Worm (Caenorhabditis elegans) whole organism, L3 larva: ENCODE results near the gene T05A8.7.

Experiments
- R02D3.7 ChIP-seq: fragments of 150-350 bp; optimal IDR thresholded peaks from 2 replicates; lab custom pipeline; 2014; ENCODE audit warnings: missing biosample characterization, missing genetic modification characterization
- ZK546.5 ChIP-seq: sonication (generic microtip); optimal IDR thresholded peaks from 2 replicates; lab custom pipeline; 2017; ENCODE audit warnings: missing biosample characterization, missing genetic modification characterization
- aly-2 ChIP-seq: fragments of 150-350 bp; optimal IDR thresholded peaks from 2 replicates; lab custom pipeline; 2014; ENCODE audit warnings: missing biosample characterization, missing genetic modification characterization
- ceh-16 ChIP-seq: sonication (generic microtip); optimal IDR thresholded peaks from 2 replicates; lab custom pipeline; 2017; ENCODE audit warnings: missing biosample characterization, missing genetic modification characterization
- ceh-82 ChIP-seq: fragments of 150-350 bp; optimal IDR thresholded peaks from 2 replicates; lab custom pipeline; 2014; ENCODE audit warnings: missing biosample characterization, missing genetic modification characterization
- ceh-9 ChIP-seq: sonication (generic microtip); optimal IDR thresholded peaks from 2 replicates; lab custom pipeline; 2018; ENCODE audit warnings: missing biosample characterization, missing genetic modification characterization
- daf-12 ChIP-seq: fragments of 150-350 bp; optimal IDR thresholded peaks from 2 replicates; lab custom pipeline; 2014; ENCODE audit warnings: missing biosample characterization, missing genetic modification reagents, missing genetic modification characterization
- egl-27 ChIP-seq: sonication (generic microtip); optimal IDR thresholded peaks from 4 replicates; lab custom pipeline; 2017; ENCODE audit warnings: missing biosample characterization, missing genetic modification reagents, missing genetic modification characterization
- elt-1 ChIP-seq: fragments of 150-350 bp; optimal IDR thresholded peaks from 2 replicates; lab custom pipeline; 2014; ENCODE audit warnings: missing biosample characterization, missing genetic modification characterization
- elt-2 ChIP-seq: sonication (generic microtip); optimal IDR thresholded peaks from 2 replicates; lab custom pipeline; 2016; ENCODE audit warnings: missing genetic modification reagents, mild to moderate bottlenecking, missing genetic modification characterization, missing compliant biosample characterization
- elt-3 ChIP-seq, 3 experiments: fragments of 150-350 bp in 1 of 3; sonication (generic microtip) in 2 of 3; optimal IDR thresholded peaks; 2 replicates in 2 of 3; 4 replicates in 1 of 3; lab custom pipeline; 2014 to 2017; ENCODE audit warnings: missing biosample characterization in 3 of 3, missing genetic modification characterization in 3 of 3
- eor-1 ChIP-seq, 2 experiments: fragments of 150-350 bp; optimal IDR thresholded peaks; 2 replicates each; lab custom pipeline; 2014 to 2018; ENCODE audit warnings: missing biosample characterization in 2 of 2, missing genetic modification characterization in 2 of 2
- fkh-10 ChIP-seq: sonication (generic microtip); optimal IDR thresholded peaks from 2 replicates; lab custom pipeline; 2017; ENCODE audit warnings: missing biosample characterization, missing genetic modification reagents, missing genetic modification characterization
- fos-1 ChIP-seq: fragments of 150-350 bp; optimal IDR thresholded peaks from 2 replicates; lab custom pipeline; 2014; ENCODE audit warnings: missing biosample characterization, missing genetic modification characterization
- jun-1 ChIP-seq: fragments of 150-350 bp; optimal IDR thresholded peaks from 2 replicates; lab custom pipeline; 2014; ENCODE audit warnings: missing biosample characterization, missing genetic modification reagents, missing genetic modification characterization
- lin-15B ChIP-seq: fragments of 150-350 bp; optimal IDR thresholded peaks from 2 replicates; lab custom pipeline; 2014; ENCODE audit warnings: missing biosample characterization, missing genetic modification characterization
- lin-39 ChIP-seq: fragments of 150-350 bp; optimal IDR thresholded peaks from 2 replicates; lab custom pipeline; 2018; ENCODE audit warnings: missing biosample characterization, missing genetic modification reagents, missing genetic modification characterization
- lsy-12 ChIP-seq: sonication (generic microtip); optimal IDR thresholded peaks from 2 replicates; lab custom pipeline; 2016; ENCODE audit warnings: mild to moderate bottlenecking, missing genetic modification characterization, missing compliant biosample characterization
- mml-1 ChIP-seq: fragments of 150-350 bp; sonication (generic microtip); optimal IDR thresholded peaks from 3 replicates; lab custom pipeline; 2014; ENCODE audit warnings: missing biosample characterization, missing genetic modification characterization
- nfya-1 ChIP-seq: sonication (generic microtip); optimal IDR thresholded peaks from 2 replicates; lab custom pipeline; 2017; ENCODE audit warnings: missing genetic modification characterization, mild to moderate bottlenecking, missing compliant biosample characterization, antibody characterized with exemption, moderate library complexity; ENCODE audit not compliant: insufficient read depth
- nhr-11 ChIP-seq: fragments of 150-350 bp; optimal IDR thresholded peaks from 2 replicates; lab custom pipeline; 2014; ENCODE audit warnings: missing biosample characterization, missing genetic modification characterization
- nhr-12 ChIP-seq: fragments of 150-350 bp; optimal IDR thresholded peaks from 2 replicates; lab custom pipeline; 2014; ENCODE audit warnings: missing biosample characterization, missing genetic modification characterization
- nhr-23 ChIP-seq: fragments of 150-350 bp; optimal IDR thresholded peaks from 2 replicates; lab custom pipeline; 2014; ENCODE audit warnings: missing biosample characterization, missing genetic modification reagents, missing genetic modification characterization
- nhr-237 ChIP-seq: fragments of 150-350 bp; optimal IDR thresholded peaks from 2 replicates; lab custom pipeline; 2014; ENCODE audit warnings: missing biosample characterization, missing genetic modification characterization
- nhr-28 ChIP-seq: fragments of 150-350 bp; optimal IDR thresholded peaks from 2 replicates; lab custom pipeline; 2014; ENCODE audit warnings: missing biosample characterization, missing genetic modification characterization
- nhr-43 ChIP-seq: sonication (generic microtip); optimal IDR thresholded peaks from 2 replicates; lab custom pipeline; 2016; ENCODE audit warnings: mild to moderate bottlenecking, missing genetic modification characterization, missing compliant biosample characterization; ENCODE audit not compliant: poor library complexity, severe bottlenecking
- nhr-67 ChIP-seq: fragments of 150-350 bp; optimal IDR thresholded peaks from 2 replicates; lab custom pipeline; 2014; ENCODE audit warnings: missing biosample characterization, missing genetic modification characterization
- pha-4 ChIP-seq: fragments of 150-350 bp; optimal IDR thresholded peaks from 2 replicates; lab custom pipeline; 2014; ENCODE audit warnings: missing biosample characterization, missing genetic modification reagents, missing genetic modification characterization
- sea-2 ChIP-seq: fragments of 150-350 bp; sonication (generic microtip); optimal IDR thresholded peaks from 4 replicates; lab custom pipeline; 2014; ENCODE audit warnings: missing biosample characterization, missing genetic modification reagents, missing genetic modification characterization
- skn-1 ChIP-seq: fragments of 150-350 bp; optimal IDR thresholded peaks from 2 replicates; lab custom pipeline; 2014; ENCODE audit warnings: missing biosample characterization, missing genetic modification characterization
- snpc-4 ChIP-seq: fragments of 150-350 bp; optimal IDR thresholded peaks from 2 replicates; lab custom pipeline; 2014; ENCODE audit warnings: missing biosample characterization, missing genetic modification characterization
- unc-39 ChIP-seq: sonication (generic microtip); optimal IDR thresholded peaks from 4 replicates; lab custom pipeline; 2017; ENCODE audit warnings: missing biosample characterization, missing genetic modification characterization
- unc-62 ChIP-seq: fragments of 150-350 bp; sonication (generic microtip); optimal IDR thresholded peaks from 4 replicates; lab custom pipeline; 2014; ENCODE audit warnings: missing biosample characterization, missing genetic modification reagents, missing genetic modification characterization
- zag-1 ChIP-seq: fragments of 150-350 bp; optimal IDR thresholded peaks from 2 replicates; lab custom pipeline; 2014; ENCODE audit warnings: missing biosample characterization, missing genetic modification characterization
- ztf-11 ChIP-seq: fragments of 150-350 bp; optimal IDR thresholded peaks from 2 replicates; lab custom pipeline; 2014; ENCODE audit warnings: missing biosample characterization, missing genetic modification characterization
- ztf-4 ChIP-seq: fragments of 150-350 bp; optimal IDR thresholded peaks from 2 replicates; lab custom pipeline; 2014; ENCODE audit warnings: missing biosample characterization, missing genetic modification characterization

T05A8.7 gene

DNA sequence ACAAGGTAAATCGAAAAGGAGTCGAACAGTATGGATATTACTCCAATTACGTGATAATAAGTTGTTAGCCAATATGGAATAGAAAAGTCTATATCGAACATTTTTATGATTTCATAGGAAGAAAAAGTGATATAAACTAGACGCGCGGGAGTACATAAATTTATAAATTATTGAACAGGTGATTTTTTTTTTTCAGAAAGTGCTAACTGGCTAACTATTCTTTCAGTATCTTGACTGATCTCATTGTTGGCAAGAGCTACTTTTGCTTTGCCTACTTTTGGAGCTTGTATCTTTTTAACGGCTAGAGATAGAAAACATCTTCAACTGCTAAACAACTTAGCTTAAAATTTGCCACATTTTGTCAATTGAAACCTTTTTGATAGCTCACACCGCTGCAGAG is 39.4 kb downstream of the T05A8.7 start, which contains the start of gene sri-60:
Gene sri-60 (minus strand): TSS at position 101 of the 400 bp plus-strand sequence.
- no peak for TF ChIP-seq sea-2 (GFP tag; lab: Kevin White, UChicago)
- TF ChIP-seq elt-2 = no peak
- TF ChIP-seq unc-62 (GFP tag; lab: Kevin White, UChicago) = no peak
- no peak for TF ChIP-seq elt-1 (tag; lab: Kevin White, UChicago)
- TF ChIP-seq fkh-10 (GFP tag; lab: Kevin White, UChicago) = no peak
- TF ChIP-seq nhr-11 = no peak
- TF ChIP-seq aly-2 (tag; lab: Kevin White, UChicago) = no peak
- TF ChIP-seq pha-4 (tag; lab: Kevin White, UChicago) = no peak
- TF ChIP-seq jun-1 = no peak
- no peak for TF ChIP-seq ceh-9 (tag; lab: Kevin White, UChicago)
- TF ChIP-seq nhr-12 (tag; lab: Kevin White, UChicago) = no peak
- no peak for TF ChIP-seq ZK546.5 (tag; lab: Kevin White, UChicago)
- no peak for TF ChIP-seq zag-1
- TF ChIP-seq ztf-11 (tag; lab: Kevin White, UChicago) = no peak
- TF ChIP-seq ceh-16 (tag; lab: Kevin White, UChicago) = no peak
- TF ChIP-seq skn-1 = no peak
- TF ChIP-seq unc-39 (tag; lab: Kevin White, UChicago) = no peak
- TF ChIP-seq fos-1 = no peak
- no peak for TF ChIP-seq nhr-237 (tag; lab: Kevin White, UChicago)
- no peak for TF ChIP-seq snpc-4 (tag; lab: Kevin White, UChicago)

- TF ChIP-seq nhr-43 (tag; lab: Kevin White, UChicago) = no peak
- no peak for TF ChIP-seq nhr-237 (tag; lab: Kevin White, UChicago)
- TF ChIP-seq nfya-1 (tag; lab: Kevin White, UChicago) = no peak
- no peak for TF ChIP-seq nhr-67 (tag; lab: Kevin White, UChicago)
- TF ChIP-seq snpc-4 (tag; lab: Kevin White, UChicago) = no peak
Observed at ce11 chrII:2700229-2700628, 41.9 kb downstream of the T05A8.7 start, which contains the start of gene sri-61. Gene sri-61, minus strand, starts transcription at chrII:2700329.

DNA sequence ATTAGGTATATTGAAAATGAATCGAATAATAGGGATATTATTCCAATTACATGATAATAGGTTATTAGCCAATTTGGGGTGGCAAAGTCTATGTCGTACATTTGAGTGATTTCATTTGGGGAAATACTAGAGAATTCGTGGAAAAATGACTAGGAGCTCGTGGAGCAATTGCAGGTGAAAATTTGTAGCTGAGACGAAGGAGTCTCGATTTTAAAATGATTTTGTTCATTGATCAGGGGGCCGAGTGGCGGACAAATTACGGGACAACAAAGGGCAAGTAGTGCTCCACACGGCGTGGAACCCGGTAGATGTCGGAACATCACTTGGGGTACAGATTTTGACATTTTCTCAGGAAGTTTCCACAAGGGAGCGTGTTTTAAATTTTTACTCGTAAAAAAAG is 43.8 kb downstream of the T05A8.7 start, which contains the start of gene sri-62:
Gene sri-62 (minus strand): TSS at position 101 of the 400 bp plus-strand sequence.
- TF ChIP-seq elt-3 (tag; optimal IDR thresholded peaks at IDR 0.05; lab: Kevin White, UChicago) (no peak), ztf-4 (tag; lab: Kevin White, UChicago) (no peak), fos-1 (no peak), ceh-82 (tag; lab: Kevin White, UChicago) (no peak), nhr-28 (tag; lab: Kevin White, UChicago) (no peak)

- TF ChIP-seq fkh-10 (GFP tag; lab: Kevin White, UChicago) (peak; percentile 56), fos-1 (no peak)
Observed at ce11 chrII:2695079-2695478, 47.1 kb downstream of the T05A8.7 start.

ce11 chrII:2692476-2692875 is 49.7 kb downstream of the T05A8.7 start, which contains the start of gene set-11:
Gene set-11, minus strand, starts transcription at chrII:2692576.
- no peak for TF ChIP-seq lin-39 (tag; lab: Kevin White, UChicago)
- TF ChIP-seq R02D3.7 = no peak
- no peak for TF ChIP-seq ztf-4 (tag; lab: Kevin White, UChicago)
- TF ChIP-seq sea-2 (GFP tag; lab: Kevin White, UChicago) = no peak
- no peak for TF ChIP-seq nhr-43 (tag; lab: Kevin White, UChicago)
- no peak for TF ChIP-seq mml-1 (tag; lab: Kevin White, UChicago)
- TF ChIP-seq daf-12 (tag; lab: Kevin White, UChicago) = no peak
- no peak for TF ChIP-seq ztf-11 (tag; lab: Kevin White, UChicago)
- no peak for TF ChIP-seq lin-15B (tag; lab: Kevin White, UChicago)
- TF ChIP-seq fos-1 = no peak
- no peak for TF ChIP-seq ceh-82 (tag; lab: Kevin White, UChicago)
- no peak for TF ChIP-seq egl-27 (tag; lab: Kevin White, UChicago)
- no peak for TF ChIP-seq nhr-23 (tag; lab: Kevin White, UChicago)
- TF ChIP-seq nfya-1 (tag; lab: Kevin White, UChicago) = no peak
- no peak for TF ChIP-seq lsy-12 (tag; lab: Kevin White, UChicago)
- TF ChIP-seq elt-3 (tag; optimal IDR thresholded peaks at IDR 0.05; lab: Kevin White, UChicago) = no peak
- TF ChIP-seq eor-1 (tag; optimal IDR thresholded peaks at IDR 0.05; lab: Kevin White, UChicago) = no peak
- TF ChIP-seq ZK546.5 (tag; lab: Kevin White, UChicago) = no peak
- no peak for TF ChIP-seq nhr-67 (tag; lab: Kevin White, UChicago)
- no peak for TF ChIP-seq nhr-237 (tag; lab: Kevin White, UChicago)
